Fruit fly (Drosophila melanogaster): ENCODE results near the gene PIG-U.
A peak's percentile ranks its signal among the peaks of the same experiment; 100 is the strongest.

PIG-U gene

DNA sequence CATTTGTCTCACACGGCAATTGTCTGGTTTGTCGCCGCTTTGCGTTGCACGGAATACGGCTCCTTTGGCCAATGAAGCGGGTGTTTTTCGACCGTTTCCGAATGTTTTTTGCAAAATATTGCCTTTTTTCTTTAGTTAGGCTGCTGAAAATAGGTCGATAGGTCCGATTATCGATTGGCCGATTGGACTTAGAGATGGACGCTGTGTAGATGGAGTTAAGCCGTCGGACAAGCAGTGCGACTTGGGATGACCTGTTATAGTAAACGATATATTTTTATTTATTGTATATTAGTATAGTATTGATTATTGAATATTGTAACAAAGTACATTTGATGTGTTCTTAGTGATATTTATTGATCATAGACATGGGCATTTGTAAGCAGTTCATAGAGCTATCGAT, 13.4 kb downstream of the PIG-U start, which contains the start of the genes lmgA and lmgB (continued):
- TF ChIP-seq fkh (GFP tag; optimal IDR thresholded peaks at IDR 0.05) (no peak), Gug (GFP tag; IDR thresholded peaks at IDR 0.05) (no peak), Smox (GFP tag; optimal IDR thresholded peaks at IDR 0.05) (no peak), CG10631 (GFP tag; optimal IDR thresholded peaks at IDR 0.05) (peak; percentile 58), salr (GFP tag; optimal IDR thresholded peaks at IDR 0.05) (no peak), topi (GFP tag; optimal IDR thresholded peaks at IDR 0.05) (no peak), CG6276 (GFP tag; optimal IDR thresholded peaks at IDR 0.05) (no peak), acj6 (GFP tag; optimal IDR thresholded peaks at IDR 0.05) (peak; percentile 39)

DNA sequence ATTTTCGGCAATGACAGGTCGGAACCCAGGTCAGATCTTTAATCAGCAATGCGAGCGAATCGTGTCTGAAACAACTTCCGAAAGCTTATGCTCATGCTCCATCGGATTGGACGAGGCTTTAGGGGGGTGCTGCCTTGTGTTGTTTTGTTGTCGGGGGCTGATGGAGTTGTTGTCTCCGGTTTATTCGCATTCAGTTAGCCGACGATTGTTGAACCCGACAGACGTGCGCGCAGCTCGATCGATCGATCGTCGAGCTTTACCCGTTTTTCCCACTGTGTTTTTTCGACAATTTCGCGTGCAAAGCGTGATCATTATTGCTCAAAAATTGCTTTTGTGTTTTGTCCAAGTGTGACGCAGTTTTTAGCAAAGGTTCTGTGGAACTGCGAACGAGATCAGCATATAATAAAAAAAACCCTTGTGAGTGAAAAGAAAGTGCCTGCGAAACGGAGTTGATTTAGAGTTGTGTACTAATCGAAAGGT, 14.1 kb downstream of the PIG-U start, which contains the start of gene CG17834:
CG17834 (plus strand) TSS at position 191 of the 480 bp plus-strand sequence.
- TF ChIP-seq CG16779 (tag; optimal IDR thresholded peaks at IDR 0.05) (no peak), svp (GFP tag) (peak; percentile 86), vri (GFP tag; optimal IDR thresholded peaks at IDR 0.05) (peak; percentile 16), CG6276 (GFP tag; optimal IDR thresholded peaks at IDR 0.05) (peak; percentile 3), esn (GFP tag; optimal IDR thresholded peaks at IDR 0.05) (peak; percentile 11), eg (GFP tag; IDR thresholded peaks at IDR 0.05) (no peak; the same call in 1 of the 3 replicates), CG6854 (GFP tag; optimal IDR thresholded peaks at IDR 0.05) (peak; percentile 82), spab (GFP tag; optimal IDR thresholded peaks at IDR 0.05) (no peak), CG10631 (GFP tag; optimal IDR thresholded peaks at IDR 0.05) (no peak), Hr4 (GFP tag; optimal IDR thresholded peaks at IDR 0.05) (no peak), CG8119 (GFP tag; IDR thresholded peaks at IDR 0.05) (peak; percentile 50; the same call in 2 of the 3 replicates), CG4318 (GFP tag; optimal IDR thresholded peaks at IDR 0.05) (no peak), CG31627 (GFP tag; optimal IDR thresholded peaks at IDR 0.05) (no peak), fd85E (GFP tag; optimal IDR thresholded peaks at IDR 0.05) (no peak), CG15336 (GFP tag; IDR thresholded peaks at IDR 0.05) (0 out of 2 replicates have a peak, but pooled peaks have one; percentile 15), net (GFP tag; optimal IDR thresholded peaks at IDR 0.05) (peak; percentile 32), ss (GFP tag; optimal IDR thresholded peaks at IDR 0.05) (peak; percentile 13 to 41), fkh (GFP tag; optimal IDR thresholded peaks at IDR 0.05) (no peak), CG6163 (GFP tag; IDR thresholded peaks at IDR 0.05) (peak; percentile 68; the same call in 2 of the 3 replicates), Eip78C (GFP tag) (peak; percentile 70), CG7368 (GFP tag; optimal IDR thresholded peaks at IDR 0.05) (no peak), Smox (GFP tag; optimal IDR thresholded peaks at IDR 0.05) (no peak), Hr39 (GFP tag; optimal IDR thresholded peaks at IDR 0.05) (no peak), dsx (GFP tag; optimal IDR thresholded peaks at IDR 0.05; ENCODE audit: poor library complexity, severe bottlenecking) (no peak), CG6808 (GFP tag; optimal IDR thresholded peaks at IDR 0.05) (peak; percentile 6), OdsH (GFP tag; optimal IDR thresholded peaks at IDR 0.05) (no peak), CG11762 (GFP tag; optimal IDR thresholded peaks at IDR 0.05; ENCODE audit: insufficient read depth) (no peak), dac (GFP tag; optimal IDR thresholded peaks at IDR 0.05) (no peak), Sox15 (GFP tag; optimal IDR thresholded peaks at IDR 0.05) (no peak), Blimp-1 (GFP tag; optimal IDR thresholded peaks at IDR 0.05) (peak; percentile 68), CG1621 (tag; optimal IDR thresholded peaks at IDR 0.05) (peak; percentile 25), CG3032 (tag; optimal IDR thresholded peaks at IDR 0.05) (no peak)

DNA sequence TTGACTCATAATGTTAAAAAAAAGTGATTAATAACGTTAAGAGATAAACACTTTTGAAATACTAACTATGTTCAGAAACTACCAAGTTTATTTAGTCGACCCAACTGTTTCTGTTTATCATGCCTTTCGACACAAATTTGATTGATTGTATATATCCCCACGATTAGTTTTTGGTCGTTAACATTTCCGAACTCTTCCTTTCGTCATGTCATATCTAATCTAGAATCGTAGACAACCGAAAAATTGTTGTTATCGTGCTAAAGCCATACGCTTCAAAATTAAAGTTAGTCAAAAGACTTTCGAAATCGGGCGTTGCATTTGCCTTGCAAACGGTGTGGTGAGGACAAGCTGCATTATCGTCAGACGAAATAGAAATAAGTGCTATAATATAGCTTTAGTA, 15.3 kb downstream of the PIG-U start:
- TF ChIP-seq CG15336 (GFP tag; IDR thresholded peaks at IDR 0.05) (no peak), svp (GFP tag) (no peak), fkh (GFP tag; optimal IDR thresholded peaks at IDR 0.05) (no peak), vri (GFP tag; optimal IDR thresholded peaks at IDR 0.05) (peak; percentile 42), CG6276 (GFP tag; optimal IDR thresholded peaks at IDR 0.05) (no peak)

DNA sequence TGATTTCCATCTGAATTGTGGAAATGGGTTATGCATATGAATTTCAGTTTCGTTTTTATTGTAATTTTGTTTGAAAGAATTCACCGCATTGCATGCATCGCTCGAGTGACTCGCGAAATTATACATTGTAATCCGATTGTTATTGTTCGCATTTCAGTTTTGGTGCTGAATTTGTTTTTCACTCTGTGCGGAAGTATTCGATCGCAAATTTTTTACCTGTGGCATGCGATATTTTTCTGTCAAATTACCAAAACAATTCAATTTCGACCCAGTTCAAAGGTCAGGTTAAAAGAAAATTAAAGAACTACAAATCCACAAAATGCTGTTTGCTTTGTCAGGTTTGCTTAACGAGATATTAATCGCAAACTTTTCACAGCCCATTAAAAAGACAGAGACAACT, 17.9 kb downstream of the PIG-U start:
- TF ChIP-seq CG32006 (GFP tag; optimal IDR thresholded peaks at IDR 0.05) (no peak), dsx (GFP tag; optimal IDR thresholded peaks at IDR 0.05; ENCODE audit: poor library complexity, severe bottlenecking) (peak; percentile 48), Eip78C (GFP tag) (peak; percentile 12)

Measured in whole organism, prepupa.